Fruit fly (Drosophila melanogaster) whole organism, embryonic: ENCODE measurements around the gene CG43060.
A peak's percentile ranks its signal among the peaks of the same experiment; 100 is the strongest.

ENCODE experiments used
- Ada2b ChIP-seq: fragments of 200-800 bp; sonication (Bioruptor generic); IDR thresholded peaks from 2 replicates; pipeline ENCODE4 v1.3.6; 2022; ENCODE audit warnings: missing biosample characterization, missing genetic modification characterization
- Aef1 ChIP-seq: fragments of 200-800 bp; sonication (Bioruptor generic); IDR thresholded peaks from 3 replicates; pipeline ENCODE4 v1.3.6; 2022; ENCODE audit warnings: missing biosample characterization, missing genetic modification characterization
- Atf-2 ChIP-seq: fragments of 200-800 bp; sonication (Bioruptor generic); optimal IDR thresholded peaks from 2 replicates; lab custom pipeline; 2016; ENCODE audit warnings: missing biosample characterization, missing genetic modification characterization
- Atf6 ChIP-seq: fragments of 200-800 bp; sonication (Bioruptor generic); IDR thresholded peaks from 2 replicates; pipeline ENCODE4 v1.3.6; 2022; ENCODE audit warnings: missing biosample characterization, missing genetic modification characterization
- CG10267 ChIP-seq: fragments of 200-800 bp; sonication (Bioruptor generic); optimal IDR thresholded peaks from 2 replicates; lab custom pipeline; 2018; ENCODE audit warnings: missing biosample characterization, mild to moderate bottlenecking, missing genetic modification characterization, moderate library complexity
- CG10366 ChIP-seq: fragments of 200-800 bp; sonication (Bioruptor generic); IDR thresholded peaks from 2 replicates; pipeline ENCODE4 v1.3.6; 2022; ENCODE audit warnings: missing biosample characterization, missing genetic modification characterization
- CG10431 ChIP-seq: fragments of 200-800 bp; sonication (Bioruptor generic); optimal IDR thresholded peaks from 3 replicates; lab custom pipeline; 2018; ENCODE audit warnings: missing biosample characterization, mild to moderate bottlenecking, missing genetic modification characterization
- CG11723 ChIP-seq: fragments of 200-800 bp; sonication (Bioruptor generic); optimal IDR thresholded peaks from 2 replicates; lab custom pipeline; 2017; ENCODE audit warnings: missing biosample characterization, mild to moderate bottlenecking, missing genetic modification characterization
- CG12236 ChIP-seq: fragments of 200-800 bp; sonication (Bioruptor generic); optimal IDR thresholded peaks from 2 replicates; lab custom pipeline; 2016; ENCODE audit warnings: missing biosample characterization, missing genetic modification characterization
- CG12299 ChIP-seq: fragments of 200-800 bp; sonication (Bioruptor generic); optimal IDR thresholded peaks from 2 replicates; lab custom pipeline; 2018; ENCODE audit warnings: missing biosample characterization, mild to moderate bottlenecking, missing genetic modification characterization
- CG13894 ChIP-seq: fragments of 200-800 bp; sonication (Bioruptor generic); optimal IDR thresholded peaks from 3 replicates; lab custom pipeline; 2018; ENCODE audit warnings: missing biosample characterization, mild to moderate bottlenecking, missing genetic modification characterization, moderate library complexity
- CG16779 ChIP-seq: fragments of 200-800 bp; sonication (Bioruptor generic); IDR thresholded peaks from 2 replicates; pipeline ENCODE4 v1.3.6; 2022; ENCODE audit warnings: missing biosample characterization, missing genetic modification characterization
- CG17385 ChIP-seq: fragments of 200-800 bp; sonication (Bioruptor generic); optimal IDR thresholded peaks from 3 replicates; lab custom pipeline; 2018; ENCODE audit warnings: missing biosample characterization, mild to moderate bottlenecking, missing genetic modification characterization
- CG18599 ChIP-seq: fragments of 200-800 bp; sonication (Bioruptor generic); optimal IDR thresholded peaks from 3 replicates; lab custom pipeline; 2017; ENCODE audit warnings: missing biosample characterization, missing genetic modification characterization, mild to moderate bottlenecking, moderate library complexity, missing genetic modification reagents
- CG31365 ChIP-seq: fragments of 200-800 bp; sonication (Bioruptor generic); optimal IDR thresholded peaks from 2 replicates; lab custom pipeline; 2018; ENCODE audit warnings: missing biosample characterization, mild to moderate bottlenecking, missing genetic modification characterization
- CG6175 ChIP-seq: fragments of 200-800 bp; sonication (Bioruptor generic); IDR thresholded peaks from 3 replicates; pipeline ENCODE4 v1.3.6; 2022; ENCODE audit warnings: missing biosample characterization, missing genetic modification characterization
- CG7556 ChIP-seq: fragments of 200-800 bp; sonication (Bioruptor generic); optimal IDR thresholded peaks from 2 replicates; lab custom pipeline; 2017; ENCODE audit warnings: missing biosample characterization, mild to moderate bottlenecking, missing genetic modification characterization
- CG8281 ChIP-seq: fragments of 200-800 bp; sonication (Bioruptor generic); optimal IDR thresholded peaks from 2 replicates; lab custom pipeline; 2018; ENCODE audit warnings: missing biosample characterization, mild to moderate bottlenecking, missing genetic modification characterization, moderate library complexity
- CG9932 ChIP-seq: fragments of 200-800 bp; sonication (Bioruptor generic); IDR thresholded peaks from 2 replicates; pipeline ENCODE4 v1.3.6; 2022; ENCODE audit warnings: missing biosample characterization, missing genetic modification characterization
- Doc2 ChIP-seq: fragments of 200-800 bp; sonication (Bioruptor generic); IDR thresholded peaks from 2 replicates; pipeline ENCODE4 v1.3.6; 2022; ENCODE audit warnings: missing biosample characterization, missing genetic modification characterization
- Ets65A ChIP-seq: fragments of 200-800 bp; sonication (Bioruptor generic); peaks from one replicate; lab custom pipeline; 2016; ENCODE audit warnings: missing biosample characterization, missing genetic modification characterization
- HLHmδ ChIP-seq: fragments of 200-800 bp; sonication (Bioruptor generic); optimal IDR thresholded peaks from 2 replicates; lab custom pipeline; 2018; ENCODE audit warnings: missing biosample characterization, mild to moderate bottlenecking, missing genetic modification characterization, moderate library complexity
- Hand ChIP-seq: fragments of 200-800 bp; sonication (Bioruptor generic); optimal IDR thresholded peaks from 2 replicates; lab custom pipeline; 2017; ENCODE audit warnings: mild to moderate bottlenecking, missing biosample characterization, missing genetic modification reagents, missing genetic modification characterization
- Hr39 ChIP-seq: fragments of >200 bp; optimal IDR thresholded peaks from 2 replicates; lab custom pipeline; 2017
- Mad ChIP-seq: fragments of 200-800 bp; sonication (Bioruptor generic); optimal IDR thresholded peaks from 2 replicates; lab custom pipeline; 2016; ENCODE audit warnings: missing biosample characterization, missing genetic modification characterization
- Nf-YA ChIP-seq: fragments of 200-800 bp; sonication (Bioruptor generic); IDR thresholded peaks from 2 replicates; pipeline ENCODE4 v1.3.6; 2022; ENCODE audit warnings: missing biosample characterization, missing genetic modification characterization
- NfI ChIP-seq: fragments of 200-800 bp; sonication (Bioruptor generic); optimal IDR thresholded peaks from 3 replicates; lab custom pipeline; 2018; ENCODE audit warnings: missing biosample characterization, mild to moderate bottlenecking, missing genetic modification characterization, moderate library complexity
- Sry-δ ChIP-seq: fragments of 200-800 bp; sonication (Bioruptor generic); optimal IDR thresholded peaks from 2 replicates; lab custom pipeline; 2016; ENCODE audit warnings: missing biosample characterization, missing genetic modification characterization
- ase ChIP-seq: fragments of 200-800 bp; sonication (Bioruptor generic); IDR thresholded peaks from 3 replicates; pipeline ENCODE4 v1.3.6; 2022; ENCODE audit warnings: missing biosample characterization, missing genetic modification characterization
- az2 ChIP-seq: fragments of 200-800 bp; sonication (Bioruptor generic); optimal IDR thresholded peaks from 3 replicates; lab custom pipeline; 2016; ENCODE audit warnings: missing biosample characterization, missing genetic modification characterization
- cg ChIP-seq: fragments of 200-800 bp; sonication (Bioruptor generic); optimal IDR thresholded peaks from 3 replicates; lab custom pipeline; 2019; ENCODE audit warnings: missing biosample characterization, mild to moderate bottlenecking, missing genetic modification characterization, moderate library complexity
- crp ChIP-seq, 2 experiments: fragments of 200-800 bp; sonication (Bioruptor generic); optimal IDR thresholded peaks; 2 replicates in 1 of 2; 3 replicates in 1 of 2; lab custom pipeline; 2017; ENCODE audit warnings: missing biosample characterization in 2 of 2, missing genetic modification characterization in 2 of 2, mild to moderate bottlenecking in 1 of 2, moderate library complexity in 1 of 2
- da ChIP-seq: fragments of 200-800 bp; sonication (Bioruptor generic); optimal IDR thresholded peaks from 2 replicates; lab custom pipeline; 2016; ENCODE audit warnings: missing biosample characterization, missing genetic modification characterization
- dysf ChIP-seq: fragments of 200-800 bp; sonication (Bioruptor generic); IDR thresholded peaks from 3 replicates; pipeline ENCODE4 v1.3.6; 2022; ENCODE audit warnings: missing biosample characterization, missing genetic modification characterization
- grau ChIP-seq: fragments of 200-800 bp; optimal IDR thresholded peaks from 3 replicates; lab custom pipeline; 2019; ENCODE audit warnings: missing biosample characterization, mild to moderate bottlenecking, missing genetic modification characterization, moderate library complexity
- hbn ChIP-seq: fragments of 200-800 bp; sonication (Bioruptor generic); IDR thresholded peaks from 2 replicates; pipeline ENCODE4 v1.3.6; 2022; ENCODE audit warnings: missing biosample characterization, missing genetic modification characterization; ENCODE audit not compliant: partially characterized antibody
- jing ChIP-seq: fragments of 200-800 bp; sonication (Bioruptor generic); optimal IDR thresholded peaks from 2 replicates; lab custom pipeline; 2018; ENCODE audit warnings: missing biosample characterization, mild to moderate bottlenecking, missing genetic modification characterization
- ken ChIP-seq: fragments of 200-800 bp; sonication (Bioruptor generic); IDR thresholded peaks from 3 replicates; pipeline ENCODE4 v1.3.6; 2022; ENCODE audit warnings: missing biosample characterization, missing genetic modification characterization
- lmd ChIP-seq: fragments of 200-800 bp; sonication (Bioruptor generic); IDR thresholded peaks from 2 replicates; pipeline ENCODE4 v1.3.6; 2022; ENCODE audit warnings: missing biosample characterization, missing genetic modification characterization
- lola ChIP-seq, 3 experiments: fragments of >200 bp in 2 of 3; fragments of 200-800 bp in 1 of 3; sonication (Bioruptor generic) in 1 of 3; optimal IDR thresholded peaks; 2 replicates each; lab custom pipeline; 2017 to 2019; ENCODE audit warnings: missing biosample characterization in 3 of 3, missing genetic modification characterization in 3 of 3, mild to moderate bottlenecking in 1 of 3, moderate library complexity in 1 of 3
- lov ChIP-seq, 2 experiments: fragments of 200-800 bp in 1 of 2; fragments of >200 bp in 1 of 2; sonication (Bioruptor generic) in 1 of 2; IDR thresholded peaks in 1 of 2; optimal IDR thresholded peaks in 1 of 2; 2 replicates in 1 of 2; 3 replicates in 1 of 2; pipeline versions ENCODE4 v1.3.6 to Lab custom; 2017 to 2022; ENCODE audit warnings: missing biosample characterization in 1 of 2, missing genetic modification characterization in 1 of 2
- mam ChIP-seq: fragments of 200-800 bp; sonication (Bioruptor generic); optimal IDR thresholded peaks from 3 replicates; lab custom pipeline; 2016; ENCODE audit warnings: missing biosample characterization, missing genetic modification characterization
- nau ChIP-seq: fragments of 200-800 bp; sonication (Bioruptor generic); optimal IDR thresholded peaks from 3 replicates; lab custom pipeline; 2017; ENCODE audit warnings: missing biosample characterization, mild to moderate bottlenecking, missing genetic modification characterization, missing genetic modification reagents
- onecut ChIP-seq: fragments of 200-800 bp; sonication (Bioruptor generic); IDR thresholded peaks from 2 replicates; pipeline ENCODE4 v1.3.6; 2022; ENCODE audit warnings: missing biosample characterization, missing genetic modification characterization
- pzg ChIP-seq: fragments of 200-800 bp; sonication (Bioruptor generic); optimal IDR thresholded peaks from 3 replicates; lab custom pipeline; 2018; ENCODE audit warnings: missing biosample characterization, mild to moderate bottlenecking, missing genetic modification characterization, moderate library complexity
- sc ChIP-seq, 3 experiments: fragments of >200 bp in 2 of 3; fragments of 200-800 bp in 1 of 3; sonication (Bioruptor generic) in 1 of 3; optimal IDR thresholded peaks; 2 replicates in 2 of 3; 3 replicates in 1 of 3; lab custom pipeline; 2017; ENCODE audit warnings: mild to moderate bottlenecking in 1 of 3, missing biosample characterization in 1 of 3, missing genetic modification characterization in 1 of 3, missing genetic modification reagents in 1 of 3
- schlank ChIP-seq: fragments of 200-800 bp; sonication (Bioruptor generic); optimal IDR thresholded peaks from 2 replicates; lab custom pipeline; 2018; ENCODE audit warnings: missing biosample characterization, mild to moderate bottlenecking, missing genetic modification characterization
- wdn ChIP-seq: fragments of 200-800 bp; sonication (Bioruptor generic); IDR thresholded peaks from 2 replicates; pipeline ENCODE4 v1.3.6; 2022; ENCODE audit warnings: missing biosample characterization, missing genetic modification characterization
- zfh1 ChIP-seq: fragments of 200-800 bp; sonication (Bioruptor generic); IDR thresholded peaks from 3 replicates; pipeline ENCODE4 v1.3.6; 2022; ENCODE audit warnings: missing biosample characterization, missing genetic modification characterization

Gene CG43060

DNA sequence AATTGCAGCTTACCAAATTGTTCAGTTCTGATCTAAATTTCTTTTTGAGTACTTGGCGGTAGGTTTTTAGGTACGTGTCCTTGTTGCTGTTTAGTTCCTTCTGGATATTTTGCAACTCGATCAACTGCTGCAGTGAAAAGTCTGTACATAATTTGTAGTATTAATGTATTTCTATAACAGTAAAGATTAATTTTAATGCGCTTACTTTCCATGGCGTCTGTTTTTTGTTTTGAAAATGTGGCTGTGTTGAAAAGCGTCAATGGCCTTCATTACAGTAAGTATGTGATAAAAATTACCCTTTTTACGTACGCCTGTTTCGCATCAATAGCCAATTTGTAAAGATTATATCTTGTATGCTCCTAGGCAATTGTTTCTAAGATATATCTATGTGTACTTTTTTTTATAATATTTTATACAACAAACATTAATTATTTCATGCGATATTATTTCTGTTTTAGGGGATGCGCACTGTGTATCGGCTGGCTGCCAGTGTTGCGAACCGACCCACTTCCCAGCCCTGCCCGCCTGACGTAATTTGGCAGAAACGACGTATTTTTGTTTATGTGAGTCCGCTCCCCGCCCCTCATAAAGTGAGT, 39.9 kb upstream of the CG43060 start, which contains the start of the genes Kmn2 and CG2698 (continued):
- peak; percentile 90 for TF ChIP-seq nau (GFP tag; lab: Kevin White, UChicago)
- peak; percentile 62 for TF ChIP-seq pzg (GFP tag; lab: Kevin White, UChicago)
- TF ChIP-seq CG11723 (GFP tag; lab: Kevin White, UChicago) = peak; percentile 86
- peak; percentile 63 for TF ChIP-seq Atf-2 (GFP tag; lab: Kevin White, UChicago)
- TF ChIP-seq onecut = peak; percentile 87
- TF ChIP-seq CG6175 = peak; percentile 92
- TF ChIP-seq ase (GFP tag; lab: Robert Waterston, UW) = peak; percentile 97
- TF ChIP-seq lmd (GFP tag; lab: Robert Waterston, UW) = peak; percentile 99
- peak; percentile 18 to 74 for TF ChIP-seq crp (GFP tag; optimal IDR thresholded peaks at IDR 0.05; lab: Kevin White, UChicago)
- peak; percentile 96 for TF ChIP-seq wdn (GFP tag; lab: Robert Waterston, UW)
- peak; percentile 100 for TF ChIP-seq CG10267 (tag; lab: Kevin White, UChicago)
- TF ChIP-seq CG12299 (tag; lab: Kevin White, UChicago) = peak; percentile 89
- TF ChIP-seq grau (tag; lab: Kevin White, UChicago) = peak; percentile 100
- peak; percentile 88 for TF ChIP-seq Hand
- peak; percentile 98 for TF ChIP-seq zfh1 (GFP tag; lab: Robert Waterston, UW)
- peak; percentile 92 for TF ChIP-seq CG16779 (GFP tag; lab: Robert Waterston, UW)
- peak; percentile 85 for TF ChIP-seq jing
- TF ChIP-seq hbn (GFP tag; lab: Robert Waterston, UW) = peak; percentile 36; the same call in 1 of the 2 replicates
- no peak for TF ChIP-seq HLHmδ (GFP tag; lab: Kevin White, UChicago)
- peak; percentile 99 for TF ChIP-seq dysf (GFP tag; lab: Robert Waterston, UW)
- TF ChIP-seq Atf6 (GFP tag; lab: Robert Waterston, UW) = peak; percentile 97
- TF ChIP-seq cg = no peak
- TF ChIP-seq CG13894 (tag; lab: Kevin White, UChicago) = peak; percentile 89
- TF ChIP-seq CG18599 (GFP tag; lab: Kevin White, UChicago) = peak; percentile 97
- TF ChIP-seq CG31365 (tag; lab: Kevin White, UChicago) = peak; percentile 70
- peak in 1 of 3 experiments; percentile 91 for TF ChIP-seq lola (GFP tag; optimal IDR thresholded peaks at IDR 0.05; lab: Kevin White, UChicago)
- peak; percentile 94 for TF ChIP-seq CG7556 (GFP tag; lab: Kevin White, UChicago)
- peak; percentile 98 for TF ChIP-seq CG10366 (GFP tag; lab: Robert Waterston, UW)
- peak; percentile 89 for TF ChIP-seq CG10431 (GFP tag; lab: Kevin White, UChicago)
- TF ChIP-seq Ada2b (GFP tag; lab: Robert Waterston, UW) = peak; percentile 96
- peak; percentile 48 for TF ChIP-seq da (GFP tag; lab: Kevin White, UChicago)
- no peak for TF ChIP-seq lov (optimal IDR thresholded peaks at IDR 0.05; lab: Kevin White, UChicago)
- TF ChIP-seq lov (GFP tag; IDR thresholded peaks at IDR 0.05; lab: Robert Waterston, UW) = peak; percentile 95
- TF ChIP-seq Sry-δ = peak; percentile 47
- peak; percentile 99 for TF ChIP-seq CG9932 (GFP tag; lab: Robert Waterston, UW)
- TF ChIP-seq CG12236 (GFP tag; lab: Kevin White, UChicago) = peak; percentile 49
- peak; percentile 96 for TF ChIP-seq az2 (GFP tag; lab: Kevin White, UChicago)
- peak; percentile 84 for TF ChIP-seq schlank (tag; lab: Kevin White, UChicago)
- peak; percentile 83 for TF ChIP-seq CG8281
- TF ChIP-seq mam (GFP tag; lab: Kevin White, UChicago) = peak; percentile 86
- TF ChIP-seq Mad (GFP tag; lab: Kevin White, UChicago) = peak; percentile 90
- no peak for TF ChIP-seq Hr39
- TF ChIP-seq sc (optimal IDR thresholded peaks at IDR 0.05; lab: Kevin White, UChicago) = no peak
- peak; percentile 91 for TF ChIP-seq sc (GFP tag; optimal IDR thresholded peaks at IDR 0.05; lab: Kevin White, UChicago)
- TF ChIP-seq Ets65A (GFP tag; lab: Kevin White, UChicago) = peak; percentile 96
- peak; percentile 97 for TF ChIP-seq ken (GFP tag; lab: Robert Waterston, UW)
- peak; percentile 99 for TF ChIP-seq Aef1 (GFP tag; lab: Robert Waterston, UW)
- peak; percentile 92 for TF ChIP-seq Doc2 (GFP tag; lab: Robert Waterston, UW)
- peak; percentile 92 for TF ChIP-seq CG17385 (GFP tag; lab: Kevin White, UChicago)
- peak; percentile 94 for TF ChIP-seq NfI
- peak; percentile 95 for TF ChIP-seq Nf-YA (GFP tag; lab: Robert Waterston, UW)
